Fruit fly (Drosophila melanogaster) whole organism, pupa: Measurements from ENCODE around the gene GC1.

ENCODE experiments used
- CG14655 ChIP-seq: fragments of 200-800 bp; sonication (Bioruptor generic); optimal IDR thresholded peaks from 3 replicates; lab custom pipeline; 2017; ENCODE audit warnings: mild to moderate bottlenecking, missing biosample characterization, missing genetic modification reagents, missing genetic modification characterization
- D1 ChIP-seq: fragments of 200-800 bp; sonication (Bioruptor generic); optimal IDR thresholded peaks from 2 replicates; lab custom pipeline; 2018; ENCODE audit warnings: missing biosample characterization, mild to moderate bottlenecking, missing genetic modification characterization, moderate library complexity
- Snoo ChIP-seq: fragments of 200-800 bp; sonication (Bioruptor generic); optimal IDR thresholded peaks from 3 replicates; lab custom pipeline; 2017; ENCODE audit warnings: missing biosample characterization, mild to moderate bottlenecking, missing genetic modification characterization, inconsistent platforms
- rn ChIP-seq: fragments of 200-800 bp; sonication (Bioruptor generic); IDR thresholded peaks from 2 replicates; pipeline ENCODE4 v1.3.6; 2022; ENCODE audit warnings: missing biosample characterization, missing genetic modification characterization

- TF ChIP-seq Snoo (tag; lab: Kevin White, UChicago) (no peak), CG14655 (no peak), rn (no peak), D1 (tag; lab: Kevin White, UChicago) (no peak)
Measured at dm6 chr3R:11969217-11969616, 1.7 kb downstream of the GC1 start.
